Fruit fly (Drosophila melanogaster): ENCODE results near the gene mip130.

DNA sequence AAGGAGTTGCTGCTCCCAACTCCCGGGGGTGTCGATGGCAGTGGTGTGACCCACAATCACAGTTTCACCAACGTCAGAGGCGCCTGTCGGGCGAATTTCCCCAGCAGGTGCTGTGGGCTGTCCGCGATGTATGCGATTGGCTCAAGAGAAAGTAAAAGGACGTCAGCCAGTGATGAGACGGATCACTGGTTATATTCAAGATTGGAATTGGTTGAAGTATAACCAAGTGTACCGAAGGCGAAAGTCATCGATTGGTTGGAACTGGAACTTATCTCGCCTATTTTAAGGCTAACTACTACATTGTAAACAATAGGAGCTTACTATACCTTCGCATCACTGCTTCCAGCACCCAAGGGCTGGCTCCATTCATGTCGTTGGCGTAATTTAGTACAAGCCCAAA is 5.0 kb upstream of the mip130 start, which contains the start of gene CG32801:
- TF ChIP-seq EcR (GFP tag; optimal IDR thresholded peaks at IDR 0.05) (no peak), psq (optimal IDR thresholded peaks at IDR 0.05) (no peak), pan (optimal IDR thresholded peaks at IDR 0.05) (no peak)

All from whole organism.